Worm (Caenorhabditis elegans) whole organism, mixed stage, embryonic: ENCODE measurements around the gene nhr-18.

Experiments
- M03D4.4 ChIP-seq: sonication (generic microtip); optimal IDR thresholded peaks from 2 replicates; lab custom pipeline; 2017; ENCODE audit warnings: mild to moderate bottlenecking, missing genetic modification characterization, missing compliant biosample characterization
- blmp-1 ChIP-seq: fragments of 150-350 bp; optimal IDR thresholded peaks from 2 replicates; lab custom pipeline; 2014; ENCODE audit warnings: missing biosample characterization, missing genetic modification characterization
- ceh-39 ChIP-seq: fragments of 150-350 bp; optimal IDR thresholded peaks from 2 replicates; lab custom pipeline; 2014; ENCODE audit warnings: missing biosample characterization, missing genetic modification characterization
- ces-1 ChIP-seq: fragments of 150-350 bp; optimal IDR thresholded peaks from 2 replicates; lab custom pipeline; 2014; ENCODE audit warnings: missing biosample characterization, missing genetic modification reagents, missing genetic modification characterization
- cnd-1 ChIP-seq: fragments of 200-800 bp; sonication (Bioruptor generic); optimal IDR thresholded peaks from 2 replicates; lab custom pipeline; 2018; ENCODE audit warnings: mild to moderate bottlenecking, missing genetic modification characterization, missing compliant biosample characterization
- drap-1 ChIP-seq: fragments of 200-800 bp; sonication (Bioruptor generic); optimal IDR thresholded peaks from 3 replicates; lab custom pipeline; 2018; ENCODE audit warnings: mild to moderate bottlenecking, missing genetic modification characterization, missing compliant biosample characterization
- elt-1 ChIP-seq: sonication (generic microtip); optimal IDR thresholded peaks from 2 replicates; lab custom pipeline; 2017; ENCODE audit warnings: missing genetic modification characterization, mild to moderate bottlenecking, missing compliant biosample characterization, antibody characterized with exemption, moderate library complexity, borderline replicate concordance; ENCODE audit not compliant: insufficient read depth
- elt-3 ChIP-seq: fragments of 150-350 bp; optimal IDR thresholded peaks from 2 replicates; lab custom pipeline; 2014; ENCODE audit warnings: missing biosample characterization, missing genetic modification characterization
- flh-1 ChIP-seq: fragments of 200-800 bp; sonication (Bioruptor generic); optimal IDR thresholded peaks from 2 replicates; lab custom pipeline; 2018; ENCODE audit warnings: mild to moderate bottlenecking, missing genetic modification characterization, moderate library complexity, missing compliant biosample characterization
- ham-2 ChIP-seq: fragments of 200-800 bp; sonication (Bioruptor generic); optimal IDR thresholded peaks from 2 replicates; lab custom pipeline; 2018; ENCODE audit warnings: mild to moderate bottlenecking, missing genetic modification characterization, missing compliant biosample characterization
- hlh-1 ChIP-seq: fragments of 150-350 bp; optimal IDR thresholded peaks from 2 replicates; lab custom pipeline; 2014; ENCODE audit warnings: missing biosample characterization, missing genetic modification reagents, missing genetic modification characterization
- lin-13 ChIP-seq: fragments of 150-350 bp; optimal IDR thresholded peaks from 2 replicates; lab custom pipeline; 2014; ENCODE audit warnings: missing biosample characterization, missing genetic modification characterization
- lin-32 ChIP-seq: fragments of 200-800 bp; sonication (Bioruptor generic); optimal IDR thresholded peaks from 2 replicates; lab custom pipeline; 2018; ENCODE audit warnings: mild to moderate bottlenecking, missing genetic modification characterization, missing compliant biosample characterization
- lsy-2 ChIP-seq: fragments of 150-350 bp; optimal IDR thresholded peaks from 2 replicates; lab custom pipeline; 2014; ENCODE audit warnings: missing biosample characterization, missing genetic modification characterization
- mab-5 ChIP-seq: fragments of 150-350 bp; optimal IDR thresholded peaks from 2 replicates; lab custom pipeline; 2014; ENCODE audit warnings: missing biosample characterization, missing genetic modification characterization
- mep-1 ChIP-seq: fragments of 150-350 bp; optimal IDR thresholded peaks from 2 replicates; lab custom pipeline; 2017; ENCODE audit warnings: missing biosample characterization, missing genetic modification reagents, missing genetic modification characterization, inconsistent platforms
- mls-2 ChIP-seq: sonication (generic microtip); optimal IDR thresholded peaks from 2 replicates; lab custom pipeline; 2016; ENCODE audit warnings: mild to moderate bottlenecking, missing genetic modification characterization, moderate library complexity, missing compliant biosample characterization
- nhr-12 ChIP-seq: fragments of 150-350 bp; optimal IDR thresholded peaks from 2 replicates; lab custom pipeline; 2014; ENCODE audit warnings: missing biosample characterization, missing genetic modification characterization
- nhr-2 ChIP-seq: fragments of 150-350 bp; optimal IDR thresholded peaks from 2 replicates; lab custom pipeline; 2014; ENCODE audit warnings: missing biosample characterization, missing genetic modification characterization
- nhr-237 ChIP-seq: fragments of 150-350 bp; optimal IDR thresholded peaks from 2 replicates; lab custom pipeline; 2014; ENCODE audit warnings: missing biosample characterization, missing genetic modification characterization
- nhr-28 ChIP-seq: fragments of 150-350 bp; optimal IDR thresholded peaks from 2 replicates; lab custom pipeline; 2014; ENCODE audit warnings: missing biosample characterization, missing genetic modification characterization
- nhr-76 ChIP-seq: sonication (generic microtip); optimal IDR thresholded peaks from 2 replicates; lab custom pipeline; 2017; ENCODE audit warnings: missing biosample characterization, missing genetic modification characterization
- pha-4 ChIP-seq: fragments of 150-350 bp; optimal IDR thresholded peaks from 2 replicates; lab custom pipeline; 2018; ENCODE audit warnings: missing biosample characterization, missing genetic modification reagents, missing genetic modification characterization
- sem-2 ChIP-seq: fragments of 200-800 bp; sonication (Bioruptor generic); optimal IDR thresholded peaks from 2 replicates; lab custom pipeline; 2018; ENCODE audit warnings: mild to moderate bottlenecking, missing genetic modification characterization, missing compliant biosample characterization
- snpc-4 ChIP-seq: fragments of 150-350 bp; optimal IDR thresholded peaks from 2 replicates; lab custom pipeline; 2014; ENCODE audit warnings: missing biosample characterization, missing genetic modification characterization
- sptf-1 ChIP-seq: sonication (generic microtip); optimal IDR thresholded peaks from 2 replicates; lab custom pipeline; 2017; ENCODE audit warnings: mild to moderate bottlenecking, missing genetic modification characterization, moderate library complexity, missing compliant biosample characterization
- tbx-8 ChIP-seq: fragments of 200-800 bp; sonication (Bioruptor generic); optimal IDR thresholded peaks from 2 replicates; lab custom pipeline; 2018; ENCODE audit warnings: mild to moderate bottlenecking, missing genetic modification characterization, moderate library complexity, missing compliant biosample characterization
- unc-120 ChIP-seq: sonication (generic microtip); optimal IDR thresholded peaks from 2 replicates; lab custom pipeline; 2017; ENCODE audit warnings: missing genetic modification characterization, missing compliant biosample characterization; ENCODE audit not compliant: poor library complexity, severe bottlenecking
- unc-39 ChIP-seq: fragments of 150-350 bp; optimal IDR thresholded peaks from 2 replicates; lab custom pipeline; 2014; ENCODE audit warnings: missing biosample characterization, missing genetic modification characterization
- unc-62 ChIP-seq: fragments of 150-350 bp; optimal IDR thresholded peaks from 2 replicates; lab custom pipeline; 2014; ENCODE audit warnings: missing biosample characterization, missing genetic modification reagents, missing genetic modification characterization
- zip-8 ChIP-seq: fragments of 150-350 bp; optimal IDR thresholded peaks from 2 replicates; lab custom pipeline; 2014; ENCODE audit warnings: missing biosample characterization, missing genetic modification characterization

The nhr-18 gene

ce11 chrV:2215352-2215751, 11.7 kb upstream of the nhr-18 start, which contains the start of gene nstp-8:
Gene nstp-8, plus strand, starts transcription at chrV:2215652.
- no peak for TF ChIP-seq nhr-76 (tag; lab: Kevin White, UChicago)
- TF ChIP-seq tbx-8, result no peak

- no peak for TF ChIP-seq flh-1 (GFP tag; lab: Kevin White, UChicago)
- no peak for TF ChIP-seq sem-2 (GFP tag; lab: Kevin White, UChicago)
- TF ChIP-seq, all 35 proteins: peak for 0
Observed at ce11 chrV:2216927-2217326, 10.1 kb upstream of the nhr-18 start.

DNA sequence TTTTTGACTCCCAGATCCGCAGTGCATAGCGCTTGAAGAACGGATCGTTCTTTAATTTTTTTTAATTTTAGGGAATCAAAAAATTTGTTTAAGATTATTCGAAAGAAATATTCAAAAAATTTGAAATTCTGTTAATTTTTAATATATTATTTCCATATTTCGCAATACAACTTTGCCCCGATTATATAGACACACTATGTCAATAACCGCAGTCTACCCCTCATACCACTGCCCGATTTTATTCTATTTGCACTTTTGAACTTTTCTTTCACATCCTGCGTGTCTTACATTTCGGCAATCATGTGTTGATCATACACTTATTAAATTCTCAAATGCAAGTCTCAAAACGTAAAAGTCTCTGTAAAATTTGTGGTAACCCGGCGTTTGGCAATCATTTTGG, 8.2 kb upstream of the nhr-18 start, which contains the start of gene nhr-56:
Gene nhr-56, plus strand, starts transcription at position 202 of the 400 bp plus-strand sequence.
- TF ChIP-seq nhr-237 (tag; lab: Kevin White, UChicago) (peak; percentile 44), unc-120 (tag; lab: Kevin White, UChicago) (no peak), pha-4 (tag; lab: Kevin White, UChicago) (peak; percentile 89)

- no peak for TF ChIP-seq unc-39 (tag; lab: Kevin White, UChicago)
- no peak for TF ChIP-seq hlh-1 (tag; lab: Kevin White, UChicago)
- TF ChIP-seq M03D4.4 (tag; lab: Kevin White, UChicago), result no peak
- no peak for TF ChIP-seq snpc-4 (tag; lab: Kevin White, UChicago)
- no peak for TF ChIP-seq unc-62
- TF ChIP-seq ham-2 (GFP tag; lab: Kevin White, UChicago), result no peak
- TF ChIP-seq pha-4 (tag; lab: Kevin White, UChicago), result no peak
- TF ChIP-seq tbx-8, result no peak
- TF ChIP-seq cnd-1, result no peak
- no peak for TF ChIP-seq elt-1
- TF ChIP-seq ces-1, result no peak
- TF ChIP-seq blmp-1 (tag; lab: Kevin White, UChicago), result no peak
- TF ChIP-seq zip-8 (tag; lab: Kevin White, UChicago), result no peak
- TF ChIP-seq flh-1 (GFP tag; lab: Kevin White, UChicago), result no peak
- no peak for TF ChIP-seq nhr-28 (tag; lab: Kevin White, UChicago)
- TF ChIP-seq drap-1, result no peak
- no peak for TF ChIP-seq sem-2 (GFP tag; lab: Kevin White, UChicago)
- TF ChIP-seq nhr-2 (tag; lab: Kevin White, UChicago), result no peak
Observed at ce11 chrV:2221764-2222163, 5.2 kb upstream of the nhr-18 start, which contains the start of gene nhr-128. Gene nhr-128, plus strand, starts transcription at chrV:2222064.

ce11 chrV:2225130-2225529, 1.9 kb upstream of the nhr-18 start, which contains the start of gene nhr-103:
Gene nhr-103, plus strand, starts transcription at chrV:2225430.
- no peak for TF ChIP-seq sem-2 (GFP tag; lab: Kevin White, UChicago)
- no peak for TF ChIP-seq nhr-237 (tag; lab: Kevin White, UChicago)
- TF ChIP-seq ham-2 (GFP tag; lab: Kevin White, UChicago), result no peak
- no peak for TF ChIP-seq cnd-1
- no peak for TF ChIP-seq ces-1
- TF ChIP-seq lsy-2 (tag; lab: Kevin White, UChicago), result no peak
- no peak for TF ChIP-seq M03D4.4 (tag; lab: Kevin White, UChicago)
- no peak for TF ChIP-seq lin-13 (tag; lab: Kevin White, UChicago)
- TF ChIP-seq mls-2, result no peak
- no peak for TF ChIP-seq snpc-4 (tag; lab: Kevin White, UChicago)
- TF ChIP-seq unc-39 (tag; lab: Kevin White, UChicago), result no peak
- no peak for TF ChIP-seq lin-32
- no peak for TF ChIP-seq tbx-8
- TF ChIP-seq elt-3 (tag; lab: Kevin White, UChicago), result no peak
- TF ChIP-seq mep-1, result no peak
- no peak for TF ChIP-seq ceh-39
- TF ChIP-seq drap-1, result no peak
- TF ChIP-seq nhr-12 (tag; lab: Kevin White, UChicago), result no peak
- no peak for TF ChIP-seq nhr-76 (tag; lab: Kevin White, UChicago)
- TF ChIP-seq, all 35 proteins: peak for 0

ce11 chrV:2228781-2229180, 1.8 kb downstream of the nhr-18 start, which contains the start of gene nhr-126:
Gene nhr-126, plus strand, starts transcription at chrV:2229081.
- no peak for TF ChIP-seq nhr-2 (tag; lab: Kevin White, UChicago)
- TF ChIP-seq unc-120 (tag; lab: Kevin White, UChicago), result no peak
- TF ChIP-seq snpc-4 (tag; lab: Kevin White, UChicago), result no peak
- no peak for TF ChIP-seq elt-1
- no peak for TF ChIP-seq nhr-237 (tag; lab: Kevin White, UChicago)
- TF ChIP-seq mab-5, result no peak
- no peak for TF ChIP-seq drap-1
- no peak for TF ChIP-seq nhr-76 (tag; lab: Kevin White, UChicago)
- TF ChIP-seq sem-2 (GFP tag; lab: Kevin White, UChicago), result no peak
- no peak for TF ChIP-seq unc-62
- TF ChIP-seq sptf-1 (tag; lab: Kevin White, UChicago), result no peak
- TF ChIP-seq, all 35 proteins: peak for 0
